Worm (Caenorhabditis elegans): ENCODE results near the gene egg-2.

The egg-2 gene

ce11 chrIII:7073801-7074386 lies 13.5 kb upstream of the egg-2 start, which contains the start of gene ZK418.5:
Gene ZK418.5 (minus strand): TSS chrIII:7073851.
- peak; percentile 27 for TF ChIP-seq lin-15B (tag; optimal IDR thresholded peaks at IDR 0.05)
- no peak for TF ChIP-seq ama-1 (optimal IDR thresholded peaks at IDR 0.05)
- TF ChIP-seq unc-30 (tag; optimal IDR thresholded peaks at IDR 0.05): no peak
- TF ChIP-seq ceh-88 (GFP tag; IDR thresholded peaks at IDR 0.05): no peak
- TF ChIP-seq nhr-47 (tag; optimal IDR thresholded peaks at IDR 0.05): peak; percentile 75
- TF ChIP-seq snu-23 (GFP tag; optimal IDR thresholded peaks at IDR 0.05): peak; percentile 54
- no peak for TF ChIP-seq nhr-28 (tag; optimal IDR thresholded peaks at IDR 0.05)
- peak; percentile 55 for TF ChIP-seq nhr-19 (GFP tag; conservative IDR thresholded peaks at IDR 0.05)
- peak; percentile 29 to 68 (median 42) for TF ChIP-seq ceh-82 (tag; optimal IDR thresholded peaks at IDR 0.05)
- TF ChIP-seq dpl-1 (GFP tag; optimal IDR thresholded peaks at IDR 0.05): peak; percentile 92 to 97 (median 96)
- TF ChIP-seq mep-1 (tag; optimal IDR thresholded peaks at IDR 0.05): peak; percentile 42
- TF ChIP-seq ceh-63 (GFP tag; optimal IDR thresholded peaks at IDR 0.05): no peak
- TF ChIP-seq efl-3 (GFP tag; optimal IDR thresholded peaks at IDR 0.05): no peak
- TF ChIP-seq mab-9 (GFP tag; IDR thresholded peaks at IDR 0.05): no peak
- TF ChIP-seq jun-1 (tag; optimal IDR thresholded peaks at IDR 0.05): no peak
- no peak for TF ChIP-seq nhr-11 (tag; optimal IDR thresholded peaks at IDR 0.05)
- TF ChIP-seq C34B4.2 (tag; optimal IDR thresholded peaks at IDR 0.05): no peak
- TF ChIP-seq lin-13 (GFP tag; optimal IDR thresholded peaks at IDR 0.05): peak; percentile 6
- no peak for TF ChIP-seq zip-4 (GFP tag; optimal IDR thresholded peaks at IDR 0.05)
- peak; percentile 30 for TF ChIP-seq fos-1 (tag; optimal IDR thresholded peaks at IDR 0.05)
- TF ChIP-seq snpc-4 (tag; optimal IDR thresholded peaks at IDR 0.05): peak; percentile 25
- TF ChIP-seq F16B12.6 (tag; optimal IDR thresholded peaks at IDR 0.05): peak; percentile 66
- TF ChIP-seq fkh-10 (GFP tag; optimal IDR thresholded peaks at IDR 0.05): no peak
- TF ChIP-seq xbp-1 (tag; optimal IDR thresholded peaks at IDR 0.05): peak; percentile 45
- no peak for TF ChIP-seq ces-1 (GFP tag; optimal IDR thresholded peaks at IDR 0.05)
- peak; percentile 20 for TF ChIP-seq aly-2 (tag; optimal IDR thresholded peaks at IDR 0.05)
- no peak; the same call in 1 of the 2 replicates for TF ChIP-seq isw-1 (GFP tag; IDR thresholded peaks at IDR 0.05)
- no peak for TF ChIP-seq elt-3 (tag; optimal IDR thresholded peaks at IDR 0.05)
- no peak for TF ChIP-seq unc-62 (GFP tag; optimal IDR thresholded peaks at IDR 0.05)
- no peak for TF ChIP-seq dsc-1 (tag; optimal IDR thresholded peaks at IDR 0.05)
- TF ChIP-seq hpl-2 (GFP tag; optimal IDR thresholded peaks at IDR 0.05): no peak
- TF ChIP-seq elt-2 (tag; optimal IDR thresholded peaks at IDR 0.05): no peak
- no peak for TF ChIP-seq pqm-1 (tag; optimal IDR thresholded peaks at IDR 0.05)
- TF ChIP-seq lir-3 (tag; optimal IDR thresholded peaks at IDR 0.05; ENCODE audit: poor library complexity): no peak
- TF ChIP-seq ztf-11 (tag; optimal IDR thresholded peaks at IDR 0.05): no peak
- TF ChIP-seq irx-1 (tag; optimal IDR thresholded peaks at IDR 0.05): no peak
- no peak for TF ChIP-seq ets-5 (GFP tag; IDR thresholded peaks at IDR 0.05)
- TF ChIP-seq pax-3 (tag; optimal IDR thresholded peaks at IDR 0.05): no peak
- TF ChIP-seq swsn-7 (tag; optimal IDR thresholded peaks at IDR 0.05): peak; percentile 57
- peak; percentile 97 to 99 for TF ChIP-seq lin-35 (GFP tag; optimal IDR thresholded peaks at IDR 0.05)
- TF ChIP-seq unc-98 (GFP tag; IDR thresholded peaks at IDR 0.05): no peak
- TF ChIP-seq lsy-2 (tag; optimal IDR thresholded peaks at IDR 0.05): peak; percentile 73 to 82
- TF ChIP-seq egl-13 (tag; optimal IDR thresholded peaks at IDR 0.05): no peak
- TF ChIP-seq tlp-1 (tag; optimal IDR thresholded peaks at IDR 0.05): no peak
- peak; percentile 37 for TF ChIP-seq tbx-2 (tag; optimal IDR thresholded peaks at IDR 0.05)
- peak; percentile 58 for TF ChIP-seq nhr-85 (tag)
- TF ChIP-seq mef-2 (tag; optimal IDR thresholded peaks at IDR 0.05): no peak
- peak; percentile 78 for TF ChIP-seq rnt-1 (tag; optimal IDR thresholded peaks at IDR 0.05)
- no peak for TF ChIP-seq sup-37 (GFP tag; optimal IDR thresholded peaks at IDR 0.05)
- no peak for TF ChIP-seq sptf-1 (tag; optimal IDR thresholded peaks at IDR 0.05)
- no peak for TF ChIP-seq fkh-8 (tag; optimal IDR thresholded peaks at IDR 0.05)
- TF ChIP-seq skn-1 (tag; optimal IDR thresholded peaks at IDR 0.05): peak; percentile 78
- no peak for TF ChIP-seq ceh-90 (tag; optimal IDR thresholded peaks at IDR 0.05)

All from whole organism, L1 larva.